Worm (Caenorhabditis elegans): ENCODE data around the gene Y6E2A.1.

The Y6E2A.1 gene

ce11 chrV:15735720-15736119, 25.4 kb upstream of the Y6E2A.1 start, which contains the start of gene str-27:
TSS of gene str-27 (minus strand) at chrV:15735820.
- TF ChIP-seq rec-8 (tag; optimal IDR thresholded peaks at IDR 0.05): no peak

ce11 chrV:15733568-15733967, 23.3 kb upstream of the Y6E2A.1 start, which contains the start of gene T23D5.3:
TSS of gene T23D5.3 (minus strand) at chrV:15733668.
- TF ChIP-seq B0261.1 (tag; optimal IDR thresholded peaks at IDR 0.05) (no peak), egl-44 (GFP tag; IDR thresholded peaks at IDR 0.05) (no peak), lsl-1 (GFP tag; optimal IDR thresholded peaks at IDR 0.05) (no peak), nhr-120 (GFP tag; IDR thresholded peaks at IDR 0.05) (no peak), F22D6.2 (tag; optimal IDR thresholded peaks at IDR 0.05) (no peak), Y56A3A.18 (GFP tag; IDR thresholded peaks at IDR 0.05) (no peak), lin-40 (tag; optimal IDR thresholded peaks at IDR 0.05) (no peak), nfya-1 (tag; optimal IDR thresholded peaks at IDR 0.05; ENCODE audit: borderline replicate concordance, insufficient read depth) (no peak), chd-7 (tag; optimal IDR thresholded peaks at IDR 0.05) (no peak), bed-2 (GFP tag; IDR thresholded peaks at IDR 0.05) (no peak), tlf-1 (GFP tag; optimal IDR thresholded peaks at IDR 0.05) (no peak), T07F8.4 (tag; optimal IDR thresholded peaks at IDR 0.05) (no peak), tbx-9 (tag; optimal IDR thresholded peaks at IDR 0.05; ENCODE audit: borderline replicate concordance) (no peak), madf-10 (tag; optimal IDR thresholded peaks at IDR 0.05) (no peak), ztf-22 (GFP tag; optimal IDR thresholded peaks at IDR 0.05) (no peak), snpc-4 (GFP tag; optimal IDR thresholded peaks at IDR 0.05) (no peak), snpc-4 (tag; optimal IDR thresholded peaks at IDR 0.05) (no peak)

- TF ChIP-seq hmg-1.2 (GFP tag; IDR thresholded peaks at IDR 0.05) (no peak), zfh-2 (GFP tag; conservative IDR thresholded peaks at IDR 0.05) (peak; percentile 79)
Observed at ce11 chrV:15733020-15733419, 22.7 kb upstream of the Y6E2A.1 start.

- TF ChIP-seq rcor-1 (GFP tag; IDR thresholded peaks at IDR 0.05): no peak
- TF ChIP-seq nfyb-1 (GFP tag; IDR thresholded peaks at IDR 0.05): no peak
- TF ChIP-seq nhr-120 (GFP tag; IDR thresholded peaks at IDR 0.05): no peak
- TF ChIP-seq nhr-179 (tag; optimal IDR thresholded peaks at IDR 0.05): no peak
- no peak for TF ChIP-seq nfya-1 (tag; optimal IDR thresholded peaks at IDR 0.05; ENCODE audit: borderline replicate concordance, insufficient read depth)
- no peak for TF ChIP-seq mes-4 (tag; optimal IDR thresholded peaks at IDR 0.05)
- no peak for TF ChIP-seq madf-3 (GFP tag; IDR thresholded peaks at IDR 0.05)
- no peak for TF ChIP-seq ets-4 (GFP tag; optimal IDR thresholded peaks at IDR 0.05)
- TF ChIP-seq pha-4 (tag; optimal IDR thresholded peaks at IDR 0.05): no peak
- no peak for TF ChIP-seq xnd-1 (tag; optimal IDR thresholded peaks at IDR 0.05)
Observed at ce11 chrV:15732209-15732608, 21.9 kb upstream of the Y6E2A.1 start, which contains the start of gene str-38. TSS of gene str-38 (minus strand) at chrV:15732309.

ce11 chrV:15730459-15730858, 20.2 kb upstream of the Y6E2A.1 start, which contains the start of gene Y6E2A.10:
TSS of gene Y6E2A.10 (minus strand) at chrV:15730559.
- TF ChIP-seq T26A5.8 (tag; optimal IDR thresholded peaks at IDR 0.05) (no peak), ceh-100 (GFP tag; IDR thresholded peaks at IDR 0.05) (no peak)

- TF ChIP-seq lin-35 (GFP tag; optimal IDR thresholded peaks at IDR 0.05) (no peak), gei-17 (GFP tag; optimal IDR thresholded peaks at IDR 0.05) (no peak), Y67H2A.10 (GFP tag; conservative IDR thresholded peaks at IDR 0.05) (no peak)
Observed at ce11 chrV:15726610-15727009, 16.3 kb upstream of the Y6E2A.1 start, which contains the start of the genes irld-57 and sfxn-1.3. TSS of gene irld-57 (minus strand) at chrV:15726710. TSS of gene sfxn-1.3 (plus strand) at chrV:15726841.

Measured in whole organism, young adult.